Fruit fly (Drosophila melanogaster): ENCODE data around the gene LysX.
A peak's percentile ranks its signal among the peaks of the same experiment; 100 is the strongest.

LysX gene

dm6 chr3L:1166266-1166665 lies 28.8 kb downstream of the LysX start:
- no peak for TF ChIP-seq noc (tag; optimal IDR thresholded peaks at IDR 0.05)

- TF ChIP-seq noc (tag; optimal IDR thresholded peaks at IDR 0.05), result no peak
Observed at dm6 chr3L:1165808-1166207, 29.3 kb downstream of the LysX start.

- TF ChIP-seq noc (tag; optimal IDR thresholded peaks at IDR 0.05), result peak; percentile 22
Observed at dm6 chr3L:1152540-1153348, 42.4 kb downstream of the LysX start.

- peak; percentile 51 for TF ChIP-seq noc (tag; optimal IDR thresholded peaks at IDR 0.05)
Observed at dm6 chr3L:1151691-1152090, 43.4 kb downstream of the LysX start.

- no peak for TF ChIP-seq noc (tag; optimal IDR thresholded peaks at IDR 0.05)
Observed at dm6 chr3L:1149230-1149629, 45.9 kb downstream of the LysX start.

- TF ChIP-seq noc (tag; optimal IDR thresholded peaks at IDR 0.05), result no peak
Observed at dm6 chr3L:1146492-1146891, 48.6 kb downstream of the LysX start.

Measured in whole organism, larva.